Worm (Caenorhabditis elegans) whole organism, L1 larva: Measurements from ENCODE around the gene fsn-1.

Experiments
- efl-1 ChIP-seq, 4 experiments: fragments of 150-350 bp; optimal IDR thresholded peaks in 3 of 4; peaks in 1 of 4; 1 replicate in 1 of 4; 2 replicates in 3 of 4; lab custom pipeline; 2014; ENCODE audit warnings: missing biosample characterization in 2 of 4, missing genetic modification characterization in 2 of 4, missing genetic modification reagents in 2 of 4
- pqm-1 ChIP-seq: sonication (generic microtip); optimal IDR thresholded peaks from 3 replicates; lab custom pipeline; 2017; ENCODE audit warnings: missing biosample characterization, missing genetic modification characterization

fsn-1 gene

ce11 chrIII:4987666-4988065, 50.5 kb downstream of the fsn-1 start:
- TF ChIP-seq pqm-1 (tag; lab: Kevin White, UChicago) (no peak), efl-1 (optimal IDR thresholded peaks at IDR 0.05; lab: Kevin White, UChicago) (no peak), efl-1 (GFP tag; optimal IDR thresholded peaks at IDR 0.05 in 1 of 2; lab: Kevin White, UChicago) (peak in 1 of 2 experiments; percentile 43)
